Worm (Caenorhabditis elegans) whole organism, L3 larva: Measurements from ENCODE around the gene nipi-4.

Source experiments
- aly-2 ChIP-seq: fragments of 150-350 bp; optimal IDR thresholded peaks from 2 replicates; lab custom pipeline; 2014; ENCODE audit warnings: missing biosample characterization, missing genetic modification characterization
- ceh-82 ChIP-seq: fragments of 150-350 bp; optimal IDR thresholded peaks from 2 replicates; lab custom pipeline; 2014; ENCODE audit warnings: missing biosample characterization, missing genetic modification characterization
- daf-12 ChIP-seq: fragments of 150-350 bp; optimal IDR thresholded peaks from 2 replicates; lab custom pipeline; 2014; ENCODE audit warnings: missing biosample characterization, missing genetic modification reagents, missing genetic modification characterization
- elt-2 ChIP-seq: sonication (generic microtip); optimal IDR thresholded peaks from 2 replicates; lab custom pipeline; 2016; ENCODE audit warnings: missing genetic modification reagents, mild to moderate bottlenecking, missing genetic modification characterization, missing compliant biosample characterization
- elt-3 ChIP-seq, 3 experiments: fragments of 150-350 bp in 1 of 3; sonication (generic microtip) in 2 of 3; optimal IDR thresholded peaks; 2 replicates in 2 of 3; 4 replicates in 1 of 3; lab custom pipeline; 2014 to 2017; ENCODE audit warnings: missing biosample characterization in 3 of 3, missing genetic modification characterization in 3 of 3
- fkh-10 ChIP-seq: sonication (generic microtip); optimal IDR thresholded peaks from 2 replicates; lab custom pipeline; 2017; ENCODE audit warnings: missing biosample characterization, missing genetic modification reagents, missing genetic modification characterization
- nfya-1 ChIP-seq: sonication (generic microtip); optimal IDR thresholded peaks from 2 replicates; lab custom pipeline; 2017; ENCODE audit warnings: missing genetic modification characterization, mild to moderate bottlenecking, missing compliant biosample characterization, antibody characterized with exemption, moderate library complexity; ENCODE audit not compliant: insufficient read depth
- unc-62 ChIP-seq: fragments of 150-350 bp; sonication (generic microtip); optimal IDR thresholded peaks from 4 replicates; lab custom pipeline; 2014; ENCODE audit warnings: missing biosample characterization, missing genetic modification reagents, missing genetic modification characterization
- zag-1 ChIP-seq: fragments of 150-350 bp; optimal IDR thresholded peaks from 2 replicates; lab custom pipeline; 2014; ENCODE audit warnings: missing biosample characterization, missing genetic modification characterization
- ztf-11 ChIP-seq: fragments of 150-350 bp; optimal IDR thresholded peaks from 2 replicates; lab custom pipeline; 2014; ENCODE audit warnings: missing biosample characterization, missing genetic modification characterization

DNA sequence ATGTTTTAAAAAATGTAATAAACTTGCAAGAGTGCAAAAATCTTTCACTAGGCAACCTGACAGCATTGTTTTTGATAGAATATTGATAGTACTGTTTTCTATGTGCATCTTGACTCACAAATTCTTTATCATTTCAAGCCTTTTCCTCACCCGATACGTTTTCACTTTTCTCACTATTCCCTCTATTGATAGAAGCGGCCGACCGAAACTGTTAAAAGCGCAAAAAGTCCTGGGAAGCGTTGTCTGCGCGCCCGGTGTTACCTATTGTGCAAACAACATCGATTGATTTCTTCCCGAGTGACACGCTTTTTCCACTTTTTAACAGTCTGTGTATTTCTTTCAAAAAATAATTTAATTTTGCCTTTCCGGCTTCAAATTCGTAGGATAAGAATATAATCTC lies 17.4 kb upstream of the nipi-4 start:
- TF ChIP-seq ceh-82 (tag; lab: Kevin White, UChicago) (no peak), daf-12 (tag; lab: Kevin White, UChicago) (no peak), ztf-11 (tag; lab: Kevin White, UChicago) (no peak), unc-62 (GFP tag; lab: Kevin White, UChicago) (no peak), aly-2 (tag; lab: Kevin White, UChicago) (no peak), fkh-10 (GFP tag; lab: Kevin White, UChicago) (no peak), zag-1 (tag; lab: Kevin White, UChicago) (no peak), nfya-1 (no peak), elt-3 (tag; optimal IDR thresholded peaks at IDR 0.05; lab: Kevin White, UChicago) (no peak), elt-2 (tag; lab: Kevin White, UChicago) (peak; percentile 48)
